Fruit fly (Drosophila melanogaster): Measurements from ENCODE around the gene CG6333.
A peak's percentile ranks its signal among the peaks of the same experiment; 100 is the strongest.

The CG6333 gene

DNA sequence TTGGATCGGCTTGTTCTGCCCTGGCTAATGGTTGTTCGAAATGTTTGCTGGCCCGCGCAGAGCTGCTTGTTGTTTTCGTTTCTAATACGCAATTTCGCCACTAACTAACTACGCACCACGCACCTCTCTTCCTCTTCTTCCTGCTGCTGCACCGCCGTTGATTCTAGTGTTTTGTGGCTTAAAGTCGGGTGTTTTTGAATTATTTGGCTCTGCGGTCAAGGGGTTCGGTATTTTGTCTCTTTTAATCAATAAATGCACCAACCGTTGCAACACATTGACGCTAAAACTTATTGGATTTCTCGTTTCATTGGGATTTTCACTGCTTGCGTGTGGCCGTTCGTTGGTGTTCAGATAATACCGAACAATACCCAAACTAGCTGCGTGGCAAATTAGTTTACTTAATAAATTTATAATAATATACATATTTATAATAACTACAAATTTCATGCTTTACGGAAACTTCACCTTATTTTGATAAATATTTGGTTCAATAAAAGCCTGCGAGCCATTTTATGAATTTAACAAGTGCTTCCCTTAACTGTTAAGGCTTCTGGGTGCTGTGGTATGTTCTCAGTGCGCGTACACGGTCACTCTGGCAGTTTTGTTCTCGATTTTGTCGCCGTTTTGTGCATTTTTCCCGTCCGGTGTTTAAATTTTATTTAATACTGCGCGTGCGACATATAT lies 43.6 kb upstream of the CG6333 start, which contains the start of the genes Edc3 and Nedd4 (continued):
- no peak for TF ChIP-seq CG8944 (GFP tag; optimal IDR thresholded peaks at IDR 0.05)
- TF ChIP-seq psq (GFP tag; optimal IDR thresholded peaks at IDR 0.05), result no peak
- TF ChIP-seq ken (GFP tag; IDR thresholded peaks at IDR 0.05), result no peak
- no peak for TF ChIP-seq Blimp-1 (GFP tag; optimal IDR thresholded peaks at IDR 0.05)
- no peak for TF ChIP-seq fd3F (GFP tag; optimal IDR thresholded peaks at IDR 0.05)
- no peak for TF ChIP-seq pb (GFP tag; optimal IDR thresholded peaks at IDR 0.05)
- no peak for TF ChIP-seq CG9437 (GFP tag; optimal IDR thresholded peaks at IDR 0.05)
- no peak for TF ChIP-seq CG8359 (GFP tag; optimal IDR thresholded peaks at IDR 0.05; ENCODE audit: borderline replicate concordance)
- TF ChIP-seq kni (GFP tag; optimal IDR thresholded peaks at IDR 0.05), result no peak
- TF ChIP-seq CG30431 (GFP tag; optimal IDR thresholded peaks at IDR 0.05), result no peak
- TF ChIP-seq CG7271 (tag; optimal IDR thresholded peaks at IDR 0.05), result no peak
- no peak for TF ChIP-seq hbn (GFP tag; IDR thresholded peaks at IDR 0.05; ENCODE audit: partially characterized antibody)
- no peak for TF ChIP-seq zf30C (GFP tag; optimal IDR thresholded peaks at IDR 0.05)
- no peak for TF ChIP-seq Ada2b (GFP tag; IDR thresholded peaks at IDR 0.05)
- no peak for TF ChIP-seq Abd-B (GFP tag; optimal IDR thresholded peaks at IDR 0.05)
- TF ChIP-seq Lhr (GFP tag; optimal IDR thresholded peaks at IDR 0.05), result peak; percentile 40
- peak; percentile 48 for TF ChIP-seq odd (GFP tag; optimal IDR thresholded peaks at IDR 0.05)
- no peak for TF ChIP-seq CG1233 (GFP tag; optimal IDR thresholded peaks at IDR 0.05)
- peak; percentile 31 for TF ChIP-seq sug (tag; optimal IDR thresholded peaks at IDR 0.05)
- TF ChIP-seq CG10209 (GFP tag; optimal IDR thresholded peaks at IDR 0.05), result no peak
- no peak for TF ChIP-seq Asciz (GFP tag; optimal IDR thresholded peaks at IDR 0.05)
- TF ChIP-seq dpn (GFP tag; optimal IDR thresholded peaks at IDR 0.05), result peak in 1 of 2 experiments; percentile 9
- TF ChIP-seq MTF-1 (GFP tag; optimal IDR thresholded peaks at IDR 0.05; ENCODE audit: borderline replicate concordance), result no peak
- TF ChIP-seq CG7987 (GFP tag; optimal IDR thresholded peaks at IDR 0.05), result no peak
- TF ChIP-seq Tbp (GFP tag; optimal IDR thresholded peaks at IDR 0.05), result no peak
- TF ChIP-seq CG12744 (GFP tag; optimal IDR thresholded peaks at IDR 0.05), result no peak
- TF ChIP-seq BtbVII (GFP tag; optimal IDR thresholded peaks at IDR 0.05), result peak; percentile 29
- peak; percentile 53 for TF ChIP-seq Elba2 (GFP tag; optimal IDR thresholded peaks at IDR 0.05)
- no peak for TF ChIP-seq mirr (GFP tag; optimal IDR thresholded peaks at IDR 0.05)
- no peak for TF ChIP-seq CG6813 (GFP tag; optimal IDR thresholded peaks at IDR 0.05)
- no peak for TF ChIP-seq ro (GFP tag; IDR thresholded peaks at IDR 0.05)
- no peak for TF ChIP-seq Gug (GFP tag; IDR thresholded peaks at IDR 0.05)
- no peak for TF ChIP-seq shn (GFP tag; optimal IDR thresholded peaks at IDR 0.05)
- no peak for TF ChIP-seq CG14441 (GFP tag; IDR thresholded peaks at IDR 0.05)
- TF ChIP-seq CG11247 (GFP tag; IDR thresholded peaks at IDR 0.05), result no peak
- no peak for TF ChIP-seq lov (optimal IDR thresholded peaks at IDR 0.05)
- TF ChIP-seq lov (GFP tag; IDR thresholded peaks at IDR 0.05), result no peak
- TF ChIP-seq CG12942 (GFP tag; optimal IDR thresholded peaks at IDR 0.05), result no peak
- no peak for TF ChIP-seq CG7786 (GFP tag; optimal IDR thresholded peaks at IDR 0.05)
- TF ChIP-seq nmo (GFP tag; optimal IDR thresholded peaks at IDR 0.05), result peak; percentile 65
- no peak for TF ChIP-seq CG11504 (tag; optimal IDR thresholded peaks at IDR 0.05)
- no peak for TF ChIP-seq Hey (tag; optimal IDR thresholded peaks at IDR 0.05)
- TF ChIP-seq ewg (GFP tag; optimal IDR thresholded peaks at IDR 0.05), result no peak
- peak; percentile 94 for TF ChIP-seq CG17385 (GFP tag; optimal IDR thresholded peaks at IDR 0.05)
- TF ChIP-seq CG7839 (tag; optimal IDR thresholded peaks at IDR 0.05), result no peak
- no peak for TF ChIP-seq HLH54F (GFP tag; optimal IDR thresholded peaks at IDR 0.05)
- no peak for TF ChIP-seq NC2α (GFP tag; optimal IDR thresholded peaks at IDR 0.05)
- no peak for TF ChIP-seq az2 (GFP tag; optimal IDR thresholded peaks at IDR 0.05)
- TF ChIP-seq Doc2 (GFP tag; IDR thresholded peaks at IDR 0.05), result no peak
- TF ChIP-seq bigmax (GFP tag; optimal IDR thresholded peaks at IDR 0.05), result no peak

Data from whole organism, embryonic.